Worm (Caenorhabditis elegans) whole organism, young adult: ENCODE results near the gene C18E9.7.

ENCODE experiments used
- F49E8.2 ChIP-seq: sonication (generic microtip); optimal IDR thresholded peaks from 3 replicates; lab custom pipeline; 2017; ENCODE audit warnings: missing genetic modification characterization, mild to moderate bottlenecking, missing compliant biosample characterization, antibody characterized with exemption, moderate library complexity; ENCODE audit not compliant: insufficient read depth
- ama-1 ChIP-seq, 3 experiments: fragments of 150-350 bp in 1 of 3; sonication (generic microtip) in 2 of 3; optimal IDR thresholded peaks; 2 replicates each; lab custom pipeline; 2014 to 2018; ENCODE audit warnings: missing biosample characterization in 2 of 3, missing genetic modification characterization in 2 of 3, missing genetic modification reagents in 2 of 3
- attf-3 ChIP-seq: fragments of 200-800 bp; sonication (Bioruptor generic); conservative IDR thresholded peaks from 2 replicates; pipeline ENCODE4 v1.3.6; 2022; ENCODE audit warnings: missing genetic modification reagents, missing genetic modification characterization, missing compliant biosample characterization
- bed-2 ChIP-seq: fragments of 200-800 bp; sonication (Bioruptor generic); IDR thresholded peaks from 2 replicates; pipeline ENCODE4 v1.3.6; 2022; ENCODE audit warnings: missing genetic modification reagents, missing genetic modification characterization, missing compliant biosample characterization
- ceh-27 ChIP-seq: fragments of 200-800 bp; sonication (Bioruptor generic); optimal IDR thresholded peaks from 2 replicates; lab custom pipeline; 2018; ENCODE audit warnings: mild to moderate bottlenecking, missing genetic modification characterization, moderate library complexity, missing compliant biosample characterization
- fkh-3 ChIP-seq: sonication (generic microtip); optimal IDR thresholded peaks from 2 replicates; lab custom pipeline; 2016; ENCODE audit warnings: mild to moderate bottlenecking, missing genetic modification characterization, missing compliant biosample characterization
- lin-40 ChIP-seq: sonication (generic microtip); optimal IDR thresholded peaks from 2 replicates; lab custom pipeline; 2016; ENCODE audit warnings: missing genetic modification characterization, mild to moderate bottlenecking, missing compliant biosample characterization, missing genotype, missing genetic modification reagents
- nfyb-1 ChIP-seq: fragments of 200-800 bp; sonication (Bioruptor generic); IDR thresholded peaks from 2 replicates; pipeline ENCODE4 v1.3.6; 2022; ENCODE audit warnings: missing genetic modification reagents, missing genetic modification characterization, missing compliant biosample characterization
- nhr-27 ChIP-seq: fragments of 200-800 bp; sonication (Bioruptor generic); optimal IDR thresholded peaks from 2 replicates; lab custom pipeline; 2018; ENCODE audit warnings: mild to moderate bottlenecking, missing genetic modification characterization, moderate library complexity, missing compliant biosample characterization
- pha-4 ChIP-seq: fragments of 150-350 bp; sonication (generic microtip); optimal IDR thresholded peaks from 2 replicates; lab custom pipeline; 2014; ENCODE audit warnings: missing biosample characterization, missing genetic modification reagents, missing genetic modification characterization
- rcor-1 ChIP-seq: fragments of 200-800 bp; sonication (Bioruptor generic); IDR thresholded peaks from 2 replicates; pipeline ENCODE4 v1.3.6; 2022; ENCODE audit warnings: missing genetic modification reagents, missing genetic modification characterization, missing compliant biosample characterization
- snpc-4 ChIP-seq, 5 experiments: fragments of 150-350 bp in 1 of 5; sonication (generic microtip) in 4 of 5; optimal IDR thresholded peaks; 2 replicates each; lab custom pipeline; 2014 to 2018; ENCODE audit warnings: missing genetic modification characterization in 5 of 5, missing biosample characterization in 3 of 5, antibody characterized with exemption in 2 of 5, mild to moderate bottlenecking in 2 of 5, missing compliant biosample characterization in 2 of 5, missing genotype in 2 of 5, moderate library complexity in 2 of 5, missing genetic modification reagents in 1 of 5

- TF ChIP-seq bed-2 (GFP tag; lab: Robert Waterston, UW) (no peak), nhr-27 (tag; lab: Kevin White, UChicago) (no peak), ceh-27 (GFP tag; lab: Kevin White, UChicago) (no peak), pha-4 (tag; lab: Kevin White, UChicago) (no peak), F49E8.2 (tag; lab: Kevin White, UChicago) (no peak), lin-40 (no peak), attf-3 (GFP tag; lab: Robert Waterston, UW) (no peak), ama-1 (optimal IDR thresholded peaks at IDR 0.05; lab: Kevin White, UChicago) (no peak), ama-1 (GFP tag; optimal IDR thresholded peaks at IDR 0.05; lab: Kevin White, UChicago) (no peak), fkh-3 (tag; lab: Kevin White, UChicago) (no peak), snpc-4 (GFP tag; optimal IDR thresholded peaks at IDR 0.05; lab: Kevin White, UChicago) (no peak), snpc-4 (tag; optimal IDR thresholded peaks at IDR 0.05; lab: Kevin White, UChicago) (no peak), rcor-1 (GFP tag; lab: Robert Waterston, UW) (no peak), nfyb-1 (GFP tag; lab: Robert Waterston, UW) (no peak)
These were observed 43.8 kb upstream of the C18E9.7 start for ce11 chrII:9026348-9026747.
